Fruit fly (Drosophila melanogaster): Measurements from ENCODE around the gene Sfp36F.

Sfp36F gene

dm6 chr2L:18325120-18325581 is 32.8 kb downstream of the Sfp36F start (continued):
- peak; percentile 84 for TF ChIP-seq NfI (GFP tag; optimal IDR thresholded peaks at IDR 0.05)
- peak; percentile 88 for TF ChIP-seq CG12391 (tag; optimal IDR thresholded peaks at IDR 0.05)
- peak; percentile 79 for TF ChIP-seq CG17385 (GFP tag; optimal IDR thresholded peaks at IDR 0.05)
- TF ChIP-seq C15 (GFP tag; IDR thresholded peaks at IDR 0.05), result 0 out of 3 replicates have a peak, but pooled peaks have one; percentile 51
- peak; percentile 81 for TF ChIP-seq CG18599 (GFP tag; optimal IDR thresholded peaks at IDR 0.05)
- peak; percentile 79 for TF ChIP-seq CG10654 (GFP tag; optimal IDR thresholded peaks at IDR 0.05)
- peak; percentile 78 for TF ChIP-seq onecut (GFP tag; IDR thresholded peaks at IDR 0.05)
- peak; percentile 73 for TF ChIP-seq croc (GFP tag; conservative IDR thresholded peaks at IDR 0.05)
- TF ChIP-seq Taf1 (GFP tag; IDR thresholded peaks at IDR 0.05), result 0 out of 2 replicates have a peak, but pooled peaks have one; percentile 31
- peak; percentile 86 for TF ChIP-seq otp (GFP tag; IDR thresholded peaks at IDR 0.05)
- TF ChIP-seq Fer1 (GFP tag; optimal IDR thresholded peaks at IDR 0.05), result peak; percentile 75
- TF ChIP-seq CG10147 (GFP tag; optimal IDR thresholded peaks at IDR 0.05), result peak; percentile 58
- TF ChIP-seq CG3838 (GFP tag; optimal IDR thresholded peaks at IDR 0.05), result peak; percentile 43
- peak; percentile 38 for TF ChIP-seq CG15011 (GFP tag; optimal IDR thresholded peaks at IDR 0.05)
- peak; percentile 83 for TF ChIP-seq so (GFP tag; IDR thresholded peaks at IDR 0.05)
- TF ChIP-seq sens-2 (GFP tag; IDR thresholded peaks at IDR 0.05), result peak; percentile 85
- TF ChIP-seq CG12744 (GFP tag; optimal IDR thresholded peaks at IDR 0.05), result peak; percentile 65
- peak; percentile 89 for TF ChIP-seq CG10366 (GFP tag; IDR thresholded peaks at IDR 0.05)
- TF ChIP-seq toy (GFP tag; IDR thresholded peaks at IDR 0.05), result peak; percentile 39; the same call in 1 of the 2 replicates
- TF ChIP-seq CG7928 (GFP tag; optimal IDR thresholded peaks at IDR 0.05), result peak; percentile 1
- peak; percentile 38; the same call in 1 of the 2 replicates for TF ChIP-seq CG31224 (GFP tag; IDR thresholded peaks at IDR 0.05)
- TF ChIP-seq CG30020 (tag; optimal IDR thresholded peaks at IDR 0.05), result peak; percentile 53
- peak; percentile 98 for TF ChIP-seq Med (GFP tag)
- TF ChIP-seq fd96Cb (tag; optimal IDR thresholded peaks at IDR 0.05), result peak; percentile 89
- peak; percentile 70 for TF ChIP-seq CG30431 (GFP tag; optimal IDR thresholded peaks at IDR 0.05)
- peak; percentile 89 for TF ChIP-seq CG13424 (tag; optimal IDR thresholded peaks at IDR 0.05)
- TF ChIP-seq pzg (GFP tag; optimal IDR thresholded peaks at IDR 0.05), result no peak
- peak; percentile 85 for TF ChIP-seq tin (GFP tag; optimal IDR thresholded peaks at IDR 0.05)
- TF ChIP-seq CG11696 (GFP tag; IDR thresholded peaks at IDR 0.05), result peak; percentile 51
- peak; percentile 82 for TF ChIP-seq ranshi (GFP tag; IDR thresholded peaks at IDR 0.05)
- TF ChIP-seq Fer3 (tag; optimal IDR thresholded peaks at IDR 0.05), result peak; percentile 76
- peak; percentile 76 for TF ChIP-seq CrebB (tag; optimal IDR thresholded peaks at IDR 0.05)
- TF ChIP-seq en (GFP tag; optimal IDR thresholded peaks at IDR 0.05), result peak; percentile 81
- peak; percentile 73 for TF ChIP-seq CG4730 (GFP tag; IDR thresholded peaks at IDR 0.05)
- TF ChIP-seq Atf-2 (GFP tag; optimal IDR thresholded peaks at IDR 0.05), result peak; percentile 85
- TF ChIP-seq CG9876 (GFP tag; optimal IDR thresholded peaks at IDR 0.05), result peak; percentile 40
- TF ChIP-seq pum (GFP tag; optimal IDR thresholded peaks at IDR 0.05), result peak; percentile 78
- peak; percentile 82 for TF ChIP-seq Mes4 (GFP tag; optimal IDR thresholded peaks at IDR 0.05)
- TF ChIP-seq zfh1 (GFP tag; IDR thresholded peaks at IDR 0.05), result peak; percentile 93
- TF ChIP-seq CG6272 (GFP tag; IDR thresholded peaks at IDR 0.05), result peak; percentile 67
- peak; percentile 78 for TF ChIP-seq Drgx (GFP tag; IDR thresholded peaks at IDR 0.05)
- TF ChIP-seq repo (GFP tag; optimal IDR thresholded peaks at IDR 0.05), result peak; percentile 64
- peak; percentile 50 for TF ChIP-seq her (GFP tag; optimal IDR thresholded peaks at IDR 0.05)
- peak; percentile 89 for TF ChIP-seq CG18262 (tag; optimal IDR thresholded peaks at IDR 0.05)
- peak; percentile 92 for TF ChIP-seq sob (GFP tag; IDR thresholded peaks at IDR 0.05)
- peak; percentile 85 for TF ChIP-seq tgo (GFP tag; IDR thresholded peaks at IDR 0.05)
- peak; percentile 30 for TF ChIP-seq Hmx (GFP tag; optimal IDR thresholded peaks at IDR 0.05)
- TF ChIP-seq aop (GFP tag; IDR thresholded peaks at IDR 0.05), result no peak
- peak; percentile 90 for TF ChIP-seq dysf (GFP tag; IDR thresholded peaks at IDR 0.05)
- TF ChIP-seq CG4707 (GFP tag; optimal IDR thresholded peaks at IDR 0.05), result peak; percentile 75
- TF ChIP-seq cato (GFP tag; optimal IDR thresholded peaks at IDR 0.05; ENCODE audit: borderline replicate concordance), result peak; percentile 71
- TF ChIP-seq ssp (GFP tag; IDR thresholded peaks at IDR 0.05), result peak; percentile 75
